Fruit fly (Drosophila melanogaster): ENCODE data around the gene CG3164.
A peak's percentile ranks its signal among the peaks of the same experiment; 100 is the strongest.

Gene CG3164

dm6 chr2L:155994-156393 is 25.4 kb upstream of the CG3164 start, which contains the start of gene CG3436 (continued):
- no peak for TF ChIP-seq Spps (tag; optimal IDR thresholded peaks at IDR 0.05)
- no peak for TF ChIP-seq Sox100B (GFP tag; optimal IDR thresholded peaks at IDR 0.05)
- TF ChIP-seq inv (GFP tag; IDR thresholded peaks at IDR 0.05; ENCODE audit: partially characterized antibody): no peak
- TF ChIP-seq zf30C (GFP tag; optimal IDR thresholded peaks at IDR 0.05): no peak
- no peak for TF ChIP-seq eyg (GFP tag; optimal IDR thresholded peaks at IDR 0.05)
- no peak for TF ChIP-seq tap (tag; optimal IDR thresholded peaks at IDR 0.05)
- TF ChIP-seq Awh (GFP tag; IDR thresholded peaks at IDR 0.05): no peak
- no peak for TF ChIP-seq CG2875 (GFP tag; optimal IDR thresholded peaks at IDR 0.05)
- no peak for TF ChIP-seq CG6654 (GFP tag; optimal IDR thresholded peaks at IDR 0.05)
- no peak for TF ChIP-seq CTCF (GFP tag; optimal IDR thresholded peaks at IDR 0.05)
- TF ChIP-seq eve (GFP tag; optimal IDR thresholded peaks at IDR 0.05): no peak
- TF ChIP-seq jumu (GFP tag; optimal IDR thresholded peaks at IDR 0.05): no peak
- TF ChIP-seq Antp (GFP tag; optimal IDR thresholded peaks at IDR 0.05): no peak
- no peak for TF ChIP-seq Doc3 (GFP tag; IDR thresholded peaks at IDR 0.05; ENCODE audit: partially characterized antibody)
- no peak for TF ChIP-seq CG33557 (GFP tag; optimal IDR thresholded peaks at IDR 0.05)
- TF ChIP-seq ab (GFP tag; optimal IDR thresholded peaks at IDR 0.05): no peak
- TF ChIP-seq Asciz (GFP tag; optimal IDR thresholded peaks at IDR 0.05): no peak
- TF ChIP-seq Nf-YA (GFP tag; IDR thresholded peaks at IDR 0.05): no peak
- TF ChIP-seq CG18599 (GFP tag; optimal IDR thresholded peaks at IDR 0.05): no peak
- TF ChIP-seq Aef1 (GFP tag; IDR thresholded peaks at IDR 0.05): no peak
- TF ChIP-seq da (GFP tag; optimal IDR thresholded peaks at IDR 0.05): no peak
- TF ChIP-seq CG34376 (GFP tag; optimal IDR thresholded peaks at IDR 0.05): no peak
- peak; percentile 24 for TF ChIP-seq CG7987 (GFP tag; optimal IDR thresholded peaks at IDR 0.05)
- no peak for TF ChIP-seq Hr51 (GFP tag; optimal IDR thresholded peaks at IDR 0.05)
- TF ChIP-seq HLH3B (GFP tag; IDR thresholded peaks at IDR 0.05): no peak
- TF ChIP-seq sisA (GFP tag; IDR thresholded peaks at IDR 0.05): no peak
- no peak for TF ChIP-seq Taf1 (GFP tag; IDR thresholded peaks at IDR 0.05)
- TF ChIP-seq cwo (GFP tag; optimal IDR thresholded peaks at IDR 0.05): no peak
- peak; percentile 86 for TF ChIP-seq CG9797 (GFP tag; optimal IDR thresholded peaks at IDR 0.05)
- no peak for TF ChIP-seq C15 (GFP tag; IDR thresholded peaks at IDR 0.05)
- TF ChIP-seq CG2712 (tag; optimal IDR thresholded peaks at IDR 0.05): peak; percentile 41
- TF ChIP-seq CG3838 (GFP tag; optimal IDR thresholded peaks at IDR 0.05): no peak
- no peak for TF ChIP-seq Hr3 (GFP tag; optimal IDR thresholded peaks at IDR 0.05)
- no peak for TF ChIP-seq usp (GFP tag; optimal IDR thresholded peaks at IDR 0.05)
- no peak for TF ChIP-seq CG4854 (GFP tag; optimal IDR thresholded peaks at IDR 0.05)
- no peak for TF ChIP-seq ase (GFP tag; IDR thresholded peaks at IDR 0.05)
- TF ChIP-seq Ets65A (GFP tag): peak; percentile 91
- TF ChIP-seq sd (tag; optimal IDR thresholded peaks at IDR 0.05): peak; percentile 49
- no peak for TF ChIP-seq Tbp (GFP tag; optimal IDR thresholded peaks at IDR 0.05)
- TF ChIP-seq Dad (GFP tag; optimal IDR thresholded peaks at IDR 0.05): no peak
- no peak for TF ChIP-seq CG14014 (GFP tag; IDR thresholded peaks at IDR 0.05)
- TF ChIP-seq oc (tag; optimal IDR thresholded peaks at IDR 0.05): no peak
- no peak for TF ChIP-seq Nf-YC (tag; optimal IDR thresholded peaks at IDR 0.05)
- no peak for TF ChIP-seq bbx (GFP tag; IDR thresholded peaks at IDR 0.05; ENCODE audit: partially characterized antibody)
- TF ChIP-seq lilli (GFP tag; optimal IDR thresholded peaks at IDR 0.05): peak; percentile 12
- TF ChIP-seq Oaz (GFP tag; IDR thresholded peaks at IDR 0.05): no peak
- TF ChIP-seq HmgD (GFP tag; optimal IDR thresholded peaks at IDR 0.05): peak; percentile 67
- no peak for TF ChIP-seq Hr39 (optimal IDR thresholded peaks at IDR 0.05)
- no peak for TF ChIP-seq CG15696 (tag; optimal IDR thresholded peaks at IDR 0.05)
- TF ChIP-seq BEAF-32 (GFP tag; optimal IDR thresholded peaks at IDR 0.05): peak; percentile 71
- no peak for TF ChIP-seq jing (GFP tag; optimal IDR thresholded peaks at IDR 0.05)
- peak; percentile 22 for TF ChIP-seq CG2116 (GFP tag; optimal IDR thresholded peaks at IDR 0.05)
- no peak for TF ChIP-seq CG1602 (GFP tag; optimal IDR thresholded peaks at IDR 0.05)

All from whole organism, embryonic.